Fruit fly (Drosophila melanogaster) whole organism, embryonic: ENCODE results near the gene fred.

Source experiments
- Bdp1 ChIP-seq: fragments of 200-800 bp; sonication (Bioruptor generic); optimal IDR thresholded peaks from 3 replicates; lab custom pipeline; 2016; ENCODE audit warnings: missing biosample characterization, missing genetic modification characterization
- CG17385 ChIP-seq: fragments of 200-800 bp; sonication (Bioruptor generic); optimal IDR thresholded peaks from 3 replicates; lab custom pipeline; 2018; ENCODE audit warnings: missing biosample characterization, mild to moderate bottlenecking, missing genetic modification characterization
- CG2129 ChIP-seq: fragments of 200-800 bp; sonication (Bioruptor generic); IDR thresholded peaks from 2 replicates; pipeline ENCODE4 v1.3.6; 2022; ENCODE audit warnings: missing biosample characterization, missing genetic modification characterization; ENCODE audit not compliant: partially characterized antibody
- CG31441 ChIP-seq: fragments of 200-800 bp; sonication (Bioruptor generic); IDR thresholded peaks from 2 replicates; pipeline ENCODE4 v1.3.6; 2022; ENCODE audit warnings: missing biosample characterization, missing genetic modification characterization
- CG5953 ChIP-seq: fragments of 200-800 bp; sonication (Bioruptor generic); IDR thresholded peaks from 2 replicates; pipeline ENCODE4 v1.3.6; 2022; ENCODE audit warnings: missing biosample characterization, missing genetic modification characterization
- Doc2 ChIP-seq: fragments of 200-800 bp; sonication (Bioruptor generic); IDR thresholded peaks from 2 replicates; pipeline ENCODE4 v1.3.6; 2022; ENCODE audit warnings: missing biosample characterization, missing genetic modification characterization
- Hmr ChIP-seq: fragments of 200-800 bp; sonication (Bioruptor generic); optimal IDR thresholded peaks from 3 replicates; lab custom pipeline; 2017; ENCODE audit warnings: mild to moderate bottlenecking, missing biosample characterization, missing genetic modification reagents, missing genetic modification characterization
- luna ChIP-seq: fragments of 200-800 bp; sonication (Bioruptor generic); optimal IDR thresholded peaks from 2 replicates; lab custom pipeline; 2016; ENCODE audit warnings: missing biosample characterization, missing genetic modification characterization
- nerfin-1 ChIP-seq: fragments of 200-800 bp; sonication (Bioruptor generic); optimal IDR thresholded peaks from 3 replicates; lab custom pipeline; 2019; ENCODE audit warnings: missing biosample characterization, mild to moderate bottlenecking, missing genetic modification characterization, moderate library complexity
- sens ChIP-seq: fragments of 200-800 bp; sonication (Bioruptor generic); peaks from one replicate; lab custom pipeline; 2016; ENCODE audit warnings: missing biosample characterization, missing genetic modification characterization
- seq ChIP-seq: fragments of 200-800 bp; sonication (Bioruptor generic); IDR thresholded peaks from 2 replicates; pipeline ENCODE4 v1.3.6; 2022; ENCODE audit warnings: missing biosample characterization, missing genetic modification characterization
- ttk ChIP-seq: fragments of 200-800 bp; sonication (Bioruptor generic); IDR thresholded peaks from 2 replicates; pipeline ENCODE4 v2.1.2; 2022; ENCODE audit warnings: missing biosample characterization, missing genetic modification characterization
- zen ChIP-seq: fragments of 200-800 bp; sonication (Bioruptor generic); optimal IDR thresholded peaks from 3 replicates; lab custom pipeline; 2018; ENCODE audit warnings: missing biosample characterization, mild to moderate bottlenecking, missing genetic modification characterization, moderate library complexity

- TF ChIP-seq nerfin-1 (tag; lab: Kevin White, UChicago) (no peak), seq (GFP tag; lab: Robert Waterston, UW) (no peak), CG5953 (GFP tag; lab: Robert Waterston, UW) (no peak), ttk (no peak), luna (GFP tag; lab: Kevin White, UChicago) (no peak), Bdp1 (GFP tag; lab: Kevin White, UChicago) (no peak), CG31441 (GFP tag; lab: Robert Waterston, UW) (no peak), Hmr (GFP tag; lab: Kevin White, UChicago) (no peak), CG17385 (GFP tag; lab: Kevin White, UChicago) (no peak), Doc2 (GFP tag; lab: Robert Waterston, UW) (no peak), CG2129 (no peak), zen (tag; lab: Kevin White, UChicago) (no peak), sens (no peak)
Measured at dm6 chr2L:4028697-4029096, 37.2 kb upstream of the fred start.
